Fruit fly (Drosophila melanogaster) whole organism, embryonic: Measurements from ENCODE around the gene Ufsp2.

ENCODE experiments used
- CG14014 ChIP-seq: fragments of 200-800 bp; sonication (Bioruptor generic); IDR thresholded peaks from 2 replicates; pipeline ENCODE4 v1.3.6; 2022; ENCODE audit warnings: missing biosample characterization, missing genetic modification characterization
- CG3726 ChIP-seq: fragments of 200-800 bp; sonication (Bioruptor generic); IDR thresholded peaks from 3 replicates; pipeline ENCODE4, ENCODE4 v1.3.6; 2022; ENCODE audit warnings: missing biosample characterization, missing genetic modification characterization
- Fer1 ChIP-seq: fragments of 200-800 bp; sonication (Bioruptor generic); optimal IDR thresholded peaks from 2 replicates; lab custom pipeline; 2017; ENCODE audit warnings: missing biosample characterization, mild to moderate bottlenecking, missing genetic modification characterization
- Gsc ChIP-seq: fragments of 200-800 bp; sonication (Bioruptor generic); IDR thresholded peaks from 2 replicates; pipeline ENCODE4 v1.3.6; 2022; ENCODE audit warnings: missing biosample characterization, missing genetic modification characterization
- HLH4C ChIP-seq: fragments of 200-800 bp; sonication (Bioruptor generic); IDR thresholded peaks from 3 replicates; pipeline ENCODE4 v1.3.6; 2022; ENCODE audit warnings: missing biosample characterization, missing genetic modification characterization; ENCODE audit not compliant: partially characterized antibody
- Vsx1 ChIP-seq: fragments of 200-800 bp; sonication (Bioruptor generic); optimal IDR thresholded peaks from 2 replicates; lab custom pipeline; 2017; ENCODE audit warnings: missing biosample characterization, mild to moderate bottlenecking, missing genetic modification characterization, missing genetic modification reagents
- fu2 ChIP-seq: fragments of 200-800 bp; sonication (Bioruptor generic); optimal IDR thresholded peaks from 2 replicates; lab custom pipeline; 2016; ENCODE audit warnings: missing biosample characterization, missing genetic modification characterization
- grau ChIP-seq: fragments of 200-800 bp; optimal IDR thresholded peaks from 3 replicates; lab custom pipeline; 2019; ENCODE audit warnings: missing biosample characterization, mild to moderate bottlenecking, missing genetic modification characterization, moderate library complexity
- gsb ChIP-seq: fragments of 200-800 bp; sonication (Bioruptor generic); IDR thresholded peaks from 2 replicates; pipeline ENCODE4 v1.3.6; 2022; ENCODE audit warnings: missing biosample characterization, missing genetic modification characterization
- kah ChIP-seq: fragments of 200-800 bp; sonication (Bioruptor generic); optimal IDR thresholded peaks from 2 replicates; lab custom pipeline; 2018; ENCODE audit warnings: missing biosample characterization, mild to moderate bottlenecking, missing genetic modification characterization
- kay ChIP-seq: fragments of 200-800 bp; sonication (Bioruptor generic); optimal IDR thresholded peaks from 2 replicates; lab custom pipeline; 2016; ENCODE audit warnings: missing biosample characterization, missing genetic modification characterization
- pan ChIP-seq, 4 experiments: fragments of >200 bp in 3 of 4; fragments of 200-800 bp in 1 of 4; sonication (Bioruptor generic) in 1 of 4; optimal IDR thresholded peaks in 3 of 4; IDR thresholded peaks in 1 of 4; 2 replicates each; pipeline versions ENCODE4 v1.3.6 to Lab custom; 2017 to 2022; ENCODE audit warnings: missing biosample characterization in 2 of 4, missing genetic modification characterization in 2 of 4, mixed read lengths in 1 of 4
- peb ChIP-seq: fragments of 200-800 bp; sonication (Bioruptor generic); IDR thresholded peaks from 2 replicates; pipeline ENCODE4 v1.3.6; 2022; ENCODE audit warnings: missing biosample characterization, missing genetic modification characterization
- usp ChIP-seq: fragments of >200 bp; optimal IDR thresholded peaks from 2 replicates; lab custom pipeline; 2017; ENCODE audit warnings: missing biosample characterization, missing genetic modification characterization

- TF ChIP-seq pan (optimal IDR thresholded peaks at IDR 0.05; lab: Kevin White, UChicago): no peak
- TF ChIP-seq pan (GFP tag; optimal IDR thresholded peaks at IDR 0.05 in 1 of 2, IDR thresholded peaks at IDR 0.05 in 1 of 2): peak in 1 of 2 experiments; percentile 83
- TF ChIP-seq fu2 (GFP tag; lab: Kevin White, UChicago): no peak
- TF ChIP-seq HLH4C (GFP tag; lab: Robert Waterston, UW): no peak
- TF ChIP-seq gsb: peak; percentile 65
- peak; percentile 94 for TF ChIP-seq grau (tag; lab: Kevin White, UChicago)
- peak; percentile 46; the same call in 1 of the 2 replicates for TF ChIP-seq peb (GFP tag; lab: Robert Waterston, UW)
- TF ChIP-seq Vsx1: peak; percentile 87
- no peak for TF ChIP-seq Gsc (GFP tag; lab: Robert Waterston, UW)
- TF ChIP-seq CG3726 (GFP tag; lab: Robert Waterston, UW): peak; percentile 73; the same call in 2 of the 3 replicates
- peak; percentile 80 for TF ChIP-seq Fer1 (GFP tag; lab: Kevin White, UChicago)
- peak; percentile 59 for TF ChIP-seq kay (GFP tag; lab: Kevin White, UChicago)
- TF ChIP-seq kah (GFP tag; lab: Kevin White, UChicago): peak; percentile 52
- TF ChIP-seq usp: no peak
- peak; percentile 76 for TF ChIP-seq CG14014 (GFP tag; lab: Robert Waterston, UW)
These were observed 49.5 kb downstream of the Ufsp2 start for dm6 chr3L:15625676-15626414.
